Worm (Caenorhabditis elegans) whole organism, L4 larva: ENCODE results near the gene F58H1.5.

ENCODE experiments used
- ama-1 ChIP-seq: fragments of 150-350 bp; optimal IDR thresholded peaks from 2 replicates; lab custom pipeline; 2014; ENCODE audit warnings: inconsistent platforms, mixed read lengths
- arid-1 ChIP-seq: fragments of 200-800 bp; sonication (Bioruptor generic); conservative IDR thresholded peaks from 2 replicates; pipeline ENCODE4 v1.3.6; 2022; ENCODE audit warnings: missing genetic modification reagents, missing genetic modification characterization, missing compliant biosample characterization
- ceh-28 ChIP-seq: fragments of 150-350 bp; optimal IDR thresholded peaks from 2 replicates; lab custom pipeline; 2014; ENCODE audit warnings: missing biosample characterization, missing genetic modification reagents, missing genetic modification characterization
- lin-1 ChIP-seq: fragments of 200-800 bp; sonication (Bioruptor generic); IDR thresholded peaks from 2 replicates; pipeline ENCODE4 v1.3.6; 2022; ENCODE audit warnings: missing genetic modification reagents, missing genetic modification characterization, missing compliant biosample characterization
- lin-38 ChIP-seq: fragments of 200-800 bp; sonication (Bioruptor generic); IDR thresholded peaks from 2 replicates; pipeline ENCODE4 v1.3.6; 2022; ENCODE audit warnings: missing genetic modification reagents, missing genetic modification characterization, missing compliant biosample characterization
- lsy-2 ChIP-seq, 2 experiments: fragments of 150-350 bp in 1 of 2; sonication (generic microtip) in 1 of 2; optimal IDR thresholded peaks; 2 replicates each; lab custom pipeline; 2014 to 2017; ENCODE audit warnings: missing biosample characterization in 2 of 2, missing genetic modification characterization in 2 of 2
- madf-5 ChIP-seq, 2 experiments: fragments of 200-800 bp; sonication (Bioruptor generic); IDR thresholded peaks; 2 replicates each; pipeline ENCODE4 v1.3.6; 2022; ENCODE audit warnings: missing compliant biosample characterization in 2 of 2, missing genetic modification characterization in 2 of 2
- nhr-25 ChIP-seq: sonication (generic microtip); optimal IDR thresholded peaks from 2 replicates; lab custom pipeline; 2017; ENCODE audit warnings: missing genetic modification characterization, mild to moderate bottlenecking, missing compliant biosample characterization, antibody characterized with exemption, moderate library complexity, borderline replicate concordance; ENCODE audit not compliant: insufficient read depth

ce11 chrV:11919639-11920038 is 38.6 kb upstream of the F58H1.5 start:
- TF ChIP-seq lin-38 (GFP tag; lab: Robert Waterston, UW) (no peak), ama-1 (no peak), lsy-2 (tag; optimal IDR thresholded peaks at IDR 0.05; lab: Kevin White, UChicago) (no peak), madf-5 (GFP tag; IDR thresholded peaks at IDR 0.05; lab: Robert Waterston, UW) (no peak), nhr-25 (tag; lab: Kevin White, UChicago) (no peak), arid-1 (GFP tag; lab: Robert Waterston, UW) (no peak), ceh-28 (tag; lab: Kevin White, UChicago) (no peak), lin-1 (GFP tag; lab: Robert Waterston, UW) (no peak)
